Worm (Caenorhabditis elegans): ENCODE results near the gene T24A6.16.

ce11 chrV:3535260-3535659 lies 27.5 kb downstream of the T24A6.16 start, which contains the start of gene nhr-221:
- TF ChIP-seq K11D2.4 (GFP tag; IDR thresholded peaks at IDR 0.05) (no peak), gei-17 (GFP tag; optimal IDR thresholded peaks at IDR 0.05) (no peak), unc-62 (GFP tag; optimal IDR thresholded peaks at IDR 0.05) (no peak), K12H6.12 (tag; optimal IDR thresholded peaks at IDR 0.05) (no peak), mes-4 (tag; optimal IDR thresholded peaks at IDR 0.05) (no peak), pbrm-1 (GFP tag; IDR thresholded peaks at IDR 0.05) (no peak), sea-2 (GFP tag; IDR thresholded peaks at IDR 0.05) (no peak), ama-1 (optimal IDR thresholded peaks at IDR 0.05) (no peak), ama-1 (GFP tag; optimal IDR thresholded peaks at IDR 0.05) (no peak), madf-10 (tag; optimal IDR thresholded peaks at IDR 0.05) (no peak), F37B4.10 (GFP tag; IDR thresholded peaks at IDR 0.05) (no peak)

Measured in whole organism, young adult.